Fruit fly (Drosophila melanogaster) whole organism, embryonic: ENCODE measurements around the gene bys.

Source experiments
- CG1024 ChIP-seq: fragments of 200-800 bp; sonication (Bioruptor generic); IDR thresholded peaks from 2 replicates; pipeline ENCODE4 v1.3.6; 2022; ENCODE audit warnings: missing biosample characterization, missing genetic modification characterization
- CG10979 ChIP-seq: fragments of 200-800 bp; sonication (Bioruptor generic); optimal IDR thresholded peaks from 2 replicates; lab custom pipeline; 2018; ENCODE audit warnings: missing biosample characterization, mild to moderate bottlenecking, missing genetic modification characterization, moderate library complexity
- CG11560 ChIP-seq: fragments of 200-800 bp; sonication (Bioruptor generic); IDR thresholded peaks from 3 replicates; pipeline ENCODE4 v1.3.6; 2022; ENCODE audit warnings: missing biosample characterization, missing genetic modification characterization
- CG12659 ChIP-seq: fragments of 200-800 bp; sonication (Bioruptor generic); optimal IDR thresholded peaks from 3 replicates; lab custom pipeline; 2017; ENCODE audit warnings: mild to moderate bottlenecking, missing biosample characterization, missing genetic modification reagents, missing genetic modification characterization
- CG12769 ChIP-seq: fragments of 200-800 bp; sonication (Bioruptor generic); optimal IDR thresholded peaks from 2 replicates; lab custom pipeline; 2019; ENCODE audit warnings: missing biosample characterization, mild to moderate bottlenecking, missing genetic modification characterization, moderate library complexity
- CG14441 ChIP-seq: fragments of 200-800 bp; sonication (Bioruptor generic); IDR thresholded peaks from 2 replicates; pipeline ENCODE4 v1.3.6; 2022; ENCODE audit warnings: missing biosample characterization, missing genetic modification characterization
- CG14710 ChIP-seq: fragments of 200-800 bp; sonication (Bioruptor generic); optimal IDR thresholded peaks from 3 replicates; lab custom pipeline; 2019; ENCODE audit warnings: missing biosample characterization, mild to moderate bottlenecking, missing genetic modification characterization, moderate library complexity
- CG16863 ChIP-seq: fragments of 200-800 bp; sonication (Bioruptor generic); optimal IDR thresholded peaks from 3 replicates; lab custom pipeline; 2016; ENCODE audit warnings: missing biosample characterization, missing genetic modification characterization
- CG17612 ChIP-seq: fragments of 200-800 bp; sonication (Bioruptor generic); IDR thresholded peaks from 2 replicates; pipeline ENCODE4 v1.3.6; 2022; ENCODE audit warnings: missing biosample characterization, missing genetic modification characterization
- CG34376 ChIP-seq: fragments of 200-800 bp; sonication (Bioruptor generic); optimal IDR thresholded peaks from 2 replicates; lab custom pipeline; 2018; ENCODE audit warnings: missing biosample characterization, mild to moderate bottlenecking, missing genetic modification characterization
- CG4360 ChIP-seq: fragments of 200-800 bp; sonication (Bioruptor generic); IDR thresholded peaks from 2 replicates; pipeline ENCODE4 v1.3.6; 2022; ENCODE audit warnings: missing biosample characterization, missing genetic modification characterization
- CG4707 ChIP-seq: fragments of 200-800 bp; sonication (Bioruptor generic); optimal IDR thresholded peaks from 2 replicates; lab custom pipeline; 2018; ENCODE audit warnings: missing biosample characterization, mild to moderate bottlenecking, missing genetic modification characterization, moderate library complexity
- CG6254 ChIP-seq: fragments of 200-800 bp; sonication (Bioruptor generic); optimal IDR thresholded peaks from 3 replicates; lab custom pipeline; 2017; ENCODE audit warnings: mild to moderate bottlenecking, missing biosample characterization, missing genetic modification reagents, missing genetic modification characterization
- CG6272 ChIP-seq: fragments of 200-800 bp; sonication (Bioruptor generic); IDR thresholded peaks from 2 replicates; pipeline ENCODE4 v1.3.6; 2022; ENCODE audit warnings: missing biosample characterization, missing genetic modification characterization
- CG6683 ChIP-seq: fragments of 200-800 bp; sonication (Bioruptor generic); optimal IDR thresholded peaks from 2 replicates; lab custom pipeline; 2017; ENCODE audit warnings: missing biosample characterization, mild to moderate bottlenecking, missing genetic modification characterization, missing genetic modification reagents
- CG7556 ChIP-seq: fragments of 200-800 bp; sonication (Bioruptor generic); optimal IDR thresholded peaks from 2 replicates; lab custom pipeline; 2017; ENCODE audit warnings: missing biosample characterization, mild to moderate bottlenecking, missing genetic modification characterization
- CG7839 ChIP-seq: fragments of 200-800 bp; sonication (Bioruptor generic); optimal IDR thresholded peaks from 3 replicates; lab custom pipeline; 2018; ENCODE audit warnings: missing biosample characterization, mild to moderate bottlenecking, missing genetic modification characterization, moderate library complexity
- CG8478 ChIP-seq: fragments of >200 bp; optimal IDR thresholded peaks from 2 replicates; lab custom pipeline; 2018
- CG8765 ChIP-seq: fragments of 200-800 bp; sonication (Bioruptor generic); IDR thresholded peaks from 2 replicates; pipeline ENCODE4 v1.3.6; 2022; ENCODE audit warnings: missing biosample characterization, missing genetic modification characterization
- CG8924 ChIP-seq: fragments of 200-800 bp; optimal IDR thresholded peaks from 3 replicates; lab custom pipeline; 2019; ENCODE audit warnings: missing biosample characterization, mild to moderate bottlenecking, missing genetic modification characterization, moderate library complexity
- HLH3B ChIP-seq: fragments of 200-800 bp; sonication (Bioruptor generic); IDR thresholded peaks from 2 replicates; pipeline ENCODE4 v1.3.6; 2022; ENCODE audit warnings: missing biosample characterization, missing genetic modification characterization
- Hmr ChIP-seq: fragments of 200-800 bp; sonication (Bioruptor generic); optimal IDR thresholded peaks from 3 replicates; lab custom pipeline; 2017; ENCODE audit warnings: mild to moderate bottlenecking, missing biosample characterization, missing genetic modification reagents, missing genetic modification characterization
- Kr ChIP-seq: fragments of 200-800 bp; sonication (Bioruptor generic); optimal IDR thresholded peaks from 2 replicates; lab custom pipeline; 2017; ENCODE audit warnings: missing biosample characterization, mild to moderate bottlenecking, missing genetic modification characterization
- Meics ChIP-seq: fragments of 200-800 bp; sonication (Bioruptor generic); optimal IDR thresholded peaks from 2 replicates; lab custom pipeline; 2017; ENCODE audit warnings: missing biosample characterization, mild to moderate bottlenecking, missing genetic modification characterization
- NK7.1 ChIP-seq: fragments of 200-800 bp; sonication (Bioruptor generic); optimal IDR thresholded peaks from 3 replicates; lab custom pipeline; 2016; ENCODE audit warnings: missing biosample characterization, missing genetic modification characterization
- Oaz ChIP-seq: fragments of 200-800 bp; sonication (Bioruptor generic); IDR thresholded peaks from 2 replicates; pipeline ENCODE4 v1.3.6; 2022; ENCODE audit warnings: missing biosample characterization, missing genetic modification characterization
- Optix ChIP-seq: fragments of 200-800 bp; sonication (Bioruptor generic); IDR thresholded peaks from 3 replicates; pipeline ENCODE4 v1.3.6; 2022; ENCODE audit warnings: missing biosample characterization, missing genetic modification characterization
- Rfx ChIP-seq: fragments of 200-800 bp; sonication (Bioruptor generic); IDR thresholded peaks from 2 replicates; pipeline ENCODE4 v1.3.6; 2022; ENCODE audit warnings: missing biosample characterization, missing genetic modification characterization
- Sin3A ChIP-seq: fragments of >200 bp; optimal IDR thresholded peaks from 2 replicates; lab custom pipeline; 2018
- Six4 ChIP-seq: fragments of 200-800 bp; sonication (Bioruptor generic); optimal IDR thresholded peaks from 2 replicates; lab custom pipeline; 2016; ENCODE audit warnings: missing biosample characterization, missing genetic modification characterization
- Sox102F ChIP-seq: fragments of 200-800 bp; sonication (Bioruptor generic); optimal IDR thresholded peaks from 2 replicates; lab custom pipeline; 2018; ENCODE audit warnings: missing biosample characterization, mild to moderate bottlenecking, missing genetic modification characterization, moderate library complexity
- TFAM ChIP-seq: fragments of 200-800 bp; sonication (Bioruptor generic); optimal IDR thresholded peaks from 2 replicates; lab custom pipeline; 2017; ENCODE audit warnings: missing biosample characterization, missing genetic modification characterization, inconsistent platforms
- abd-A ChIP-seq: fragments of 200-800 bp; sonication (Bioruptor generic); optimal IDR thresholded peaks from 3 replicates; lab custom pipeline; 2019; ENCODE audit warnings: missing biosample characterization, mild to moderate bottlenecking, missing genetic modification characterization, moderate library complexity
- ap ChIP-seq: fragments of 200-800 bp; sonication (Bioruptor generic); IDR thresholded peaks from 2 replicates; pipeline ENCODE4 v1.3.6; 2022; ENCODE audit warnings: missing biosample characterization, missing genetic modification characterization
- ash1 ChIP-seq: fragments of 200-800 bp; sonication (Bioruptor generic); optimal IDR thresholded peaks from 2 replicates; lab custom pipeline; 2018; ENCODE audit warnings: missing biosample characterization, mild to moderate bottlenecking, missing genetic modification characterization
- bsh ChIP-seq, 2 experiments: fragments of 200-800 bp; sonication (Bioruptor generic); optimal IDR thresholded peaks; 2 replicates each; lab custom pipeline; 2017 to 2018; ENCODE audit warnings: mild to moderate bottlenecking in 2 of 2, missing biosample characterization in 2 of 2, missing genetic modification characterization in 2 of 2, moderate library complexity in 1 of 2
- cas ChIP-seq: fragments of 200-800 bp; sonication (Bioruptor generic); IDR thresholded peaks from 2 replicates; pipeline ENCODE4 v1.3.6; 2022; ENCODE audit warnings: missing biosample characterization, missing genetic modification characterization
- cg ChIP-seq: fragments of 200-800 bp; sonication (Bioruptor generic); optimal IDR thresholded peaks from 3 replicates; lab custom pipeline; 2019; ENCODE audit warnings: missing biosample characterization, mild to moderate bottlenecking, missing genetic modification characterization, moderate library complexity
- disco-r ChIP-seq: fragments of 200-800 bp; sonication (Bioruptor generic); optimal IDR thresholded peaks from 2 replicates; lab custom pipeline; 2016; ENCODE audit warnings: missing biosample characterization, missing genetic modification characterization
- fd102C ChIP-seq: fragments of 200-800 bp; sonication (Bioruptor generic); optimal IDR thresholded peaks from 2 replicates; lab custom pipeline; 2018; ENCODE audit warnings: missing biosample characterization, mild to moderate bottlenecking, missing genetic modification characterization, moderate library complexity
- grn ChIP-seq: fragments of 200-800 bp; sonication (Bioruptor generic); optimal IDR thresholded peaks from 3 replicates; lab custom pipeline; 2017; ENCODE audit warnings: missing biosample characterization, missing genetic modification characterization
- phol ChIP-seq: fragments of 200-800 bp; sonication (Bioruptor generic); optimal IDR thresholded peaks from 3 replicates; lab custom pipeline; 2018; ENCODE audit warnings: missing biosample characterization, mild to moderate bottlenecking, missing genetic modification characterization, moderate library complexity
- pros ChIP-seq: fragments of 200-800 bp; sonication (Bioruptor generic); optimal IDR thresholded peaks from 3 replicates; lab custom pipeline; 2019; ENCODE audit warnings: missing biosample characterization, mild to moderate bottlenecking, missing genetic modification characterization, moderate library complexity
- pzg ChIP-seq: fragments of 200-800 bp; sonication (Bioruptor generic); optimal IDR thresholded peaks from 3 replicates; lab custom pipeline; 2018; ENCODE audit warnings: missing biosample characterization, mild to moderate bottlenecking, missing genetic modification characterization, moderate library complexity
- slou ChIP-seq: fragments of 200-800 bp; sonication (Bioruptor generic); optimal IDR thresholded peaks from 3 replicates; lab custom pipeline; 2016; ENCODE audit warnings: missing biosample characterization, missing genetic modification characterization
- ttk ChIP-seq: fragments of 200-800 bp; sonication (Bioruptor generic); IDR thresholded peaks from 2 replicates; pipeline ENCODE4 v2.1.2; 2022; ENCODE audit warnings: missing biosample characterization, missing genetic modification characterization
- twi ChIP-seq: fragments of 200-800 bp; optimal IDR thresholded peaks from 2 replicates; lab custom pipeline; 2019; ENCODE audit warnings: missing biosample characterization, mild to moderate bottlenecking, missing genetic modification characterization, moderate library complexity
- tx ChIP-seq: fragments of 200-800 bp; sonication (Bioruptor generic); optimal IDR thresholded peaks from 2 replicates; lab custom pipeline; 2016; ENCODE audit warnings: missing biosample characterization, missing genetic modification characterization
- wor ChIP-seq: fragments of 200-800 bp; sonication (Bioruptor generic); IDR thresholded peaks from 2 replicates; pipeline ENCODE4 v1.3.6; 2022; ENCODE audit warnings: missing biosample characterization, missing genetic modification characterization
- zen2 ChIP-seq: fragments of 200-800 bp; sonication (Bioruptor generic); IDR thresholded peaks from 3 replicates; pipeline ENCODE4 v1.3.6; 2022; ENCODE audit warnings: missing biosample characterization, missing genetic modification characterization; ENCODE audit not compliant: partially characterized antibody

bys gene

dm6 chrX:7893411-7894122 lies 8.1 kb upstream of the bys start, which contains the start of the genes CG45089, ND-MNLL and p115 (continued):
- peak; percentile 40 for TF ChIP-seq Hmr
- TF ChIP-seq cas (GFP tag; lab: Robert Waterston, UW): peak; percentile 55; the same call in 1 of the 2 replicates
- no peak for TF ChIP-seq CG34376
- TF ChIP-seq wor (GFP tag; lab: Robert Waterston, UW): no peak
- peak; percentile 38 for TF ChIP-seq Six4
- no peak; the same call in 2 of the 3 replicates for TF ChIP-seq zen2 (GFP tag; lab: Robert Waterston, UW)
- TF ChIP-seq Rfx (GFP tag; lab: Robert Waterston, UW): peak; percentile 71; the same call in 1 of the 2 replicates
- peak; percentile 15; the same call in 1 of the 2 replicates for TF ChIP-seq CG14441 (GFP tag; lab: Robert Waterston, UW)
- peak; percentile 30; the same call in 1 of the 2 replicates for TF ChIP-seq HLH3B
- TF ChIP-seq CG17612 (GFP tag; lab: Robert Waterston, UW): no peak
- no peak for TF ChIP-seq CG12769 (tag; lab: Kevin White, UChicago)
- TF ChIP-seq CG11560 (tag; lab: Robert Waterston, UW): no peak
- TF ChIP-seq CG7839: peak; percentile 57
- TF ChIP-seq Oaz (GFP tag; lab: Robert Waterston, UW): peak; percentile 26; the same call in 1 of the 2 replicates
- no peak for TF ChIP-seq cg (GFP tag; lab: Kevin White, UChicago)
- TF ChIP-seq ash1: no peak
- no peak for TF ChIP-seq abd-A (tag; lab: Kevin White, UChicago)
- TF ChIP-seq CG7556 (GFP tag; lab: Kevin White, UChicago): peak; percentile 26
- peak; percentile 42; the same call in 1 of the 2 replicates for TF ChIP-seq CG6272 (GFP tag; lab: Robert Waterston, UW)
- peak; percentile 69 for TF ChIP-seq phol
- TF ChIP-seq Kr: no peak
- TF ChIP-seq ap: no peak
- TF ChIP-seq CG12659: peak; percentile 68
- no peak for TF ChIP-seq CG4707 (GFP tag; lab: Kevin White, UChicago)
- no peak for TF ChIP-seq pros
- TF ChIP-seq slou (GFP tag; lab: Kevin White, UChicago): peak; percentile 26
- no peak for TF ChIP-seq tx
- TF ChIP-seq TFAM (GFP tag; lab: Kevin White, UChicago): no peak
- TF ChIP-seq CG4360: no peak
- peak; percentile 0 for TF ChIP-seq CG6683 (GFP tag; lab: Kevin White, UChicago)
- TF ChIP-seq CG8924: peak; percentile 68
- peak in 1 of 2 experiments; percentile 60 for TF ChIP-seq bsh (GFP tag; optimal IDR thresholded peaks at IDR 0.05; lab: Kevin White, UChicago)
- peak; percentile 59 for TF ChIP-seq pzg
- peak; percentile 1 for TF ChIP-seq CG6254 (GFP tag; lab: Kevin White, UChicago)
- no peak for TF ChIP-seq NK7.1
- TF ChIP-seq disco-r (GFP tag; lab: Kevin White, UChicago): no peak
- TF ChIP-seq ttk (GFP tag; lab: Robert Waterston, UW): peak; percentile 36; the same call in 1 of the 2 replicates
- peak; percentile 33 for TF ChIP-seq Meics (GFP tag; lab: Kevin White, UChicago)
- TF ChIP-seq CG1024 (GFP tag; lab: Robert Waterston, UW): 0 out of 2 replicates have a peak, but pooled peaks have one; percentile 31
- TF ChIP-seq grn (GFP tag; lab: Kevin White, UChicago): no peak
- peak; percentile 50 for TF ChIP-seq CG10979 (tag; lab: Kevin White, UChicago)
- peak; percentile 56 for TF ChIP-seq Sin3A (lab: Kevin White, UChicago)
- TF ChIP-seq CG8765 (GFP tag; lab: Robert Waterston, UW): no peak
- TF ChIP-seq Optix (GFP tag; lab: Robert Waterston, UW): 0 out of 3 replicates have a peak, but pooled peaks have one; percentile 18
- no peak for TF ChIP-seq CG8478
- TF ChIP-seq CG14710 (tag; lab: Kevin White, UChicago): peak; percentile 77
- TF ChIP-seq CG16863: no peak
- TF ChIP-seq Sox102F: peak; percentile 55
- TF ChIP-seq fd102C (GFP tag; lab: Kevin White, UChicago): no peak
- peak; percentile 26 for TF ChIP-seq twi
